Fruit fly (Drosophila melanogaster): ENCODE data around the gene CG4520.
A peak's percentile ranks its signal among the peaks of the same experiment; 100 is the strongest.

The CG4520 gene

dm6 chr3R:15793372-15793802 is 48.9 kb downstream of the CG4520 start, which contains the start of gene nsl1 (continued):
- TF ChIP-seq disco-r (GFP tag; optimal IDR thresholded peaks at IDR 0.05), result no peak
- TF ChIP-seq dm (GFP tag; optimal IDR thresholded peaks at IDR 0.05), result peak; percentile 54
- peak; percentile 78 for TF ChIP-seq Deaf1 (tag; optimal IDR thresholded peaks at IDR 0.05)
- peak; percentile 48 for TF ChIP-seq CG9215 (GFP tag; IDR thresholded peaks at IDR 0.05)
- TF ChIP-seq gcm (GFP tag; optimal IDR thresholded peaks at IDR 0.05), result peak; percentile 14
- TF ChIP-seq CG14441 (GFP tag; IDR thresholded peaks at IDR 0.05), result 0 out of 2 replicates have a peak, but pooled peaks have one; percentile 24
- peak; percentile 4 for TF ChIP-seq CG6813 (GFP tag; optimal IDR thresholded peaks at IDR 0.05)
- no peak for TF ChIP-seq D (optimal IDR thresholded peaks at IDR 0.05)
- TF ChIP-seq D (GFP tag; optimal IDR thresholded peaks at IDR 0.05), result no peak
- peak; percentile 7 for TF ChIP-seq gfzf (GFP tag; optimal IDR thresholded peaks at IDR 0.05)
- TF ChIP-seq stwl (tag; optimal IDR thresholded peaks at IDR 0.05), result peak; percentile 87
- TF ChIP-seq Elba2 (GFP tag; optimal IDR thresholded peaks at IDR 0.05), result peak; percentile 19
- peak; percentile 47; the same call in 1 of the 2 replicates for TF ChIP-seq CG6689 (GFP tag; IDR thresholded peaks at IDR 0.05)
- TF ChIP-seq odd (GFP tag; optimal IDR thresholded peaks at IDR 0.05), result no peak
- TF ChIP-seq CG9817 (tag; optimal IDR thresholded peaks at IDR 0.05), result peak; percentile 13
- no peak for TF ChIP-seq ERR (GFP tag; optimal IDR thresholded peaks at IDR 0.05)
- TF ChIP-seq CG32532 (GFP tag; IDR thresholded peaks at IDR 0.05), result peak; percentile 56

dm6 chr3R:15794258-15794727 is 49.8 kb downstream of the CG4520 start:
- TF ChIP-seq p53 (GFP tag; optimal IDR thresholded peaks at IDR 0.05) (peak; percentile 15), CrebB (tag; optimal IDR thresholded peaks at IDR 0.05) (no peak), Blimp-1 (GFP tag; optimal IDR thresholded peaks at IDR 0.05) (peak; percentile 9), CG11093 (GFP tag; IDR thresholded peaks at IDR 0.05) (0 out of 3 replicates have a peak, but pooled peaks have one; percentile 18), CG6175 (GFP tag; IDR thresholded peaks at IDR 0.05) (no peak), ATbp (GFP tag; optimal IDR thresholded peaks at IDR 0.05) (peak; percentile 67), CG7745 (tag; optimal IDR thresholded peaks at IDR 0.05) (peak; percentile 13), gcm2 (GFP tag; optimal IDR thresholded peaks at IDR 0.05) (no peak), CG8359 (GFP tag; optimal IDR thresholded peaks at IDR 0.05; ENCODE audit: borderline replicate concordance) (no peak), trem (tag; optimal IDR thresholded peaks at IDR 0.05) (peak; percentile 5), psq (GFP tag; optimal IDR thresholded peaks at IDR 0.05) (peak; percentile 8), CG10321 (GFP tag; IDR thresholded peaks at IDR 0.05) (peak; percentile 69), seq (GFP tag; IDR thresholded peaks at IDR 0.05) (peak; percentile 40; the same call in 1 of the 2 replicates), TFAM (GFP tag; optimal IDR thresholded peaks at IDR 0.05) (no peak), CG34224 (GFP tag; IDR thresholded peaks at IDR 0.05; ENCODE audit: partially characterized antibody) (no peak), CG12942 (GFP tag; optimal IDR thresholded peaks at IDR 0.05) (peak; percentile 47), HmgD (GFP tag; optimal IDR thresholded peaks at IDR 0.05) (peak; percentile 78), maf-S (GFP tag; optimal IDR thresholded peaks at IDR 0.05) (peak; percentile 32), bab2 (GFP tag; optimal IDR thresholded peaks at IDR 0.05) (no peak), Atf6 (GFP tag; IDR thresholded peaks at IDR 0.05) (no peak), crol (GFP tag; IDR thresholded peaks at IDR 0.05) (no peak), CG15601 (tag; optimal IDR thresholded peaks at IDR 0.05) (peak; percentile 47), inv (GFP tag; IDR thresholded peaks at IDR 0.05; ENCODE audit: partially characterized antibody) (no peak), CG18764 (GFP tag; optimal IDR thresholded peaks at IDR 0.05) (peak; percentile 30), Xbp1 (GFP tag; optimal IDR thresholded peaks at IDR 0.05) (no peak), Dbx (GFP tag; IDR thresholded peaks at IDR 0.05) (peak; percentile 50; the same call in 1 of the 3 replicates), gem (tag; optimal IDR thresholded peaks at IDR 0.05) (peak; percentile 41), usp (GFP tag; optimal IDR thresholded peaks at IDR 0.05) (no peak), Hey (tag; optimal IDR thresholded peaks at IDR 0.05) (peak; percentile 24), pzg (GFP tag; optimal IDR thresholded peaks at IDR 0.05) (no peak), CG6791 (GFP tag; IDR thresholded peaks at IDR 0.05; ENCODE audit: partially characterized antibody) (no peak), CG1024 (GFP tag; IDR thresholded peaks at IDR 0.05) (0 out of 2 replicates have a peak, but pooled peaks have one; percentile 28), Doc3 (GFP tag; IDR thresholded peaks at IDR 0.05; ENCODE audit: partially characterized antibody) (no peak)

All from whole organism, embryonic.